Worm (Caenorhabditis elegans) whole organism, midembryonic: ENCODE measurements around the gene glb-22.

Experiments used
- T22C8.4 ChIP-seq: fragments of 200-800 bp; sonication (Bioruptor generic); IDR thresholded peaks from 2 replicates; pipeline ENCODE4 v1.3.6; 2022; ENCODE audit warnings: missing genetic modification characterization, missing compliant biosample characterization
- cog-1 ChIP-seq: sonication (generic microtip); optimal IDR thresholded peaks from 2 replicates; lab custom pipeline; 2016; ENCODE audit warnings: missing genetic modification characterization, missing compliant biosample characterization
- flt-1 ChIP-seq: fragments of 200-800 bp; sonication (Bioruptor generic); IDR thresholded peaks from 2 replicates; pipeline ENCODE4 v1.3.6; 2022; ENCODE audit warnings: missing genetic modification characterization, missing compliant biosample characterization
- klf-2 ChIP-seq: fragments of 200-800 bp; sonication (Bioruptor generic); conservative IDR thresholded peaks from 2 replicates; pipeline ENCODE4 v1.3.6; 2022; ENCODE audit warnings: missing genetic modification reagents, missing genetic modification characterization, missing compliant biosample characterization
- med-1 ChIP-seq: sonication (generic microtip); optimal IDR thresholded peaks from 2 replicates; lab custom pipeline; 2017; ENCODE audit warnings: missing genetic modification characterization, mild to moderate bottlenecking, missing compliant biosample characterization, antibody characterized with exemption, missing genetic modification reagents; ENCODE audit not compliant: insufficient read depth
- ref-1 ChIP-seq: fragments of 200-800 bp; sonication (Bioruptor generic); conservative IDR thresholded peaks from 2 replicates; pipeline ENCODE4 v1.3.6; 2022; ENCODE audit warnings: missing genetic modification reagents, missing genetic modification characterization, missing compliant biosample characterization
- tab-1 ChIP-seq: fragments of 200-800 bp; sonication (Bioruptor generic); IDR thresholded peaks from 2 replicates; pipeline ENCODE4 v1.3.6; 2022; ENCODE audit warnings: missing genetic modification characterization, missing compliant biosample characterization
- ztf-23 ChIP-seq: fragments of 200-800 bp; sonication (Bioruptor generic); IDR thresholded peaks from 2 replicates; pipeline ENCODE4 v1.3.6; 2022; ENCODE audit warnings: missing genetic modification reagents, missing genetic modification characterization, missing compliant biosample characterization
- ztf-29 ChIP-seq: fragments of 200-800 bp; sonication (Bioruptor generic); IDR thresholded peaks from 2 replicates; pipeline ENCODE4 v1.3.6; 2022; ENCODE audit warnings: missing genetic modification reagents, missing genetic modification characterization, missing compliant biosample characterization

glb-22 gene

DNA sequence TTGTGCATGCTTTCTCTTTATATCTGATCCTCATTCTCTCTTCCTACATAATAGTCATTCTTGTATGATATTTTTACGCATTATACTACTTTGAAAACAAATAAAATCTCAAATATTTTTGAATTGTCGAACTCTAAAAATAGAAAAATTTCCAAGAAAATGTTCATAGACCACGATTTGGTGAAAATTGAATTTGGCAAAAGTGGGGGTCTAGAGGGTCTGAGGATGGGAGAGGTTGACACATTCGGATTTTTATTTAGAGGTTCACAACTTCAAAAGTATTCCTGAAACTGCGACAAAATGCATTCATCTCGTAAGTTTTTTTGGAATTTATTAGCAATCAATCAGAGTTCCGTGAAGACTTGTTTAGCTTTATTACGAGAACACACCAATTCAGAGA lies at the start of gene glb-22:
Gene glb-22 (plus strand): TSS at position 301 of the 400 bp plus-strand sequence.
- TF ChIP-seq klf-2 (GFP tag; lab: Robert Waterston, UW) (no peak), ztf-29 (GFP tag; lab: Robert Waterston, UW) (no peak), ref-1 (GFP tag; lab: Robert Waterston, UW) (no peak), ztf-23 (no peak), flt-1 (GFP tag; lab: Robert Waterston, UW) (no peak), cog-1 (tag; lab: Kevin White, UChicago) (no peak), T22C8.4 (GFP tag; lab: Robert Waterston, UW) (no peak), med-1 (GFP tag; lab: Kevin White, UChicago) (no peak), tab-1 (GFP tag; lab: Robert Waterston, UW) (no peak)

DNA sequence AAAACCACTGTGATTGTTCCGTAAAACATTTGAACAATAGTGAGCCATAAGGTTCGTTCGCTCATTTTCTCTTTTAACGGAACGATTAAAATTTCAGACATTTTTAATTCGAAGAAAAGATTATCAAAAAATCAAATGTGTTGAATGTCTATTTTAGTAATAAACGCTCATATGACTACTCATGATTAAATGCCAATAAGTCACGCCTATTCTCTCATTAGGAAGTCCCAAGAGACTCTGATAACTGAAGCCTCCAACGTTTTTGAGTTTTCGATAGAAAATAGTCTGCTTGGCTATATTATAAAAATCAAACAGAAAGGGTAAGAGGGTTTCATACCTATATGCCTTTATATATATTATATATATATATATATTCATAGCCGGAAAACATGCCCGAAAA lies 43.9 kb upstream of the glb-22 start, which contains the start of gene srg-47:
Gene srg-47 (minus strand): TSS at position 101 of the 400 bp plus-strand sequence.
- TF ChIP-seq klf-2 (GFP tag; lab: Robert Waterston, UW) (no peak), flt-1 (GFP tag; lab: Robert Waterston, UW) (no peak), ref-1 (GFP tag; lab: Robert Waterston, UW) (no peak), ztf-23 (no peak), ztf-29 (GFP tag; lab: Robert Waterston, UW) (no peak), T22C8.4 (GFP tag; lab: Robert Waterston, UW) (no peak), med-1 (GFP tag; lab: Kevin White, UChicago) (no peak), cog-1 (tag; lab: Kevin White, UChicago) (no peak), tab-1 (GFP tag; lab: Robert Waterston, UW) (no peak)

DNA sequence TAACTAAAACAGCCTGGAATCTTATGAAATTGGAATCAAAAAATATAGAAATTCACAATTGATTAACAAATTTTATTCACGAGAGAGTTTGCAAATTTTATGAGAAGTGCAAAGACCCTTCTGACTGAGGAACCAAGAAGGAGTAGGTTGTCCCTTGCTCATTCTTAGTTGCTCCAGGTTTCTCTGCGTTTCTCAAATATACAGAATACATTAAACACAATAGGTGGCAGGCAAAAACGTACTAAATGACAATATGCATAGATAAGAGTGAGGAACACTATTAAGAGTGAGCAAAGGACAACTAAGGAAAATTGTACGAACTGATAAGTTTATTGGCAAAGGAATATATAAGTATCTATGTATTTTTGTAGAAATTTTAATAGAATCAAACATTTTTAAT lies 41.3 kb upstream of the glb-22 start, which contains the start of gene C53A5.9:
Gene C53A5.9 (minus strand): TSS at position 101 of the 400 bp plus-strand sequence.
- no peak for TF ChIP-seq ztf-23
- no peak for TF ChIP-seq klf-2 (GFP tag; lab: Robert Waterston, UW)
- no peak for TF ChIP-seq flt-1 (GFP tag; lab: Robert Waterston, UW)
- no peak for TF ChIP-seq ztf-29 (GFP tag; lab: Robert Waterston, UW)
- TF ChIP-seq med-1 (GFP tag; lab: Kevin White, UChicago) = no peak
- no peak for TF ChIP-seq cog-1 (tag; lab: Kevin White, UChicago)
- TF ChIP-seq tab-1 (GFP tag; lab: Robert Waterston, UW) = no peak
- TF ChIP-seq ref-1 (GFP tag; lab: Robert Waterston, UW) = no peak
- TF ChIP-seq T22C8.4 (GFP tag; lab: Robert Waterston, UW) = no peak

DNA sequence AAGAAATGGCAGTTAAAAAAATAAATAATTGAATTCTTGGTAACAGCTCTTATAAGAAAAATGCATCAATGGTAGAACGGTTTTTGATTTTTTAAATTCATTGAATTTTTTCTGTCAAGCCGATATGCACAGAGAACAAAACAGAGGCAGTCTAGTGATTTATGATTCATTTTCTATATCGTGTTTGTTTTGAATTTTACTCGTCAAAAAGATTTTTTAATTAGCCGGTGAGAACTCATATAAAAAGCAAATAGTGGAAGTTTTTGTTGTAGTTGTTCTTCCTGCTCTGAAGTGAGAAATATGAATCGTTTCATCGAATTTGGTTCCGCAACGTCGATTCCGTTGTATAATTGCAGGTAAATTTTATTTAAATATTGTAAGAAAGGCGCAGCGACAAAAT lies 40.8 kb upstream of the glb-22 start, which contains the start of gene srt-32:
Gene srt-32 (plus strand): TSS at position 301 of the 400 bp plus-strand sequence.
- TF ChIP-seq ztf-23 (no peak), cog-1 (tag; lab: Kevin White, UChicago) (no peak), ztf-29 (GFP tag; lab: Robert Waterston, UW) (no peak), tab-1 (GFP tag; lab: Robert Waterston, UW) (no peak), T22C8.4 (GFP tag; lab: Robert Waterston, UW) (no peak), flt-1 (GFP tag; lab: Robert Waterston, UW) (no peak), ref-1 (GFP tag; lab: Robert Waterston, UW) (no peak), med-1 (GFP tag; lab: Kevin White, UChicago) (no peak), klf-2 (GFP tag; lab: Robert Waterston, UW) (no peak)

DNA sequence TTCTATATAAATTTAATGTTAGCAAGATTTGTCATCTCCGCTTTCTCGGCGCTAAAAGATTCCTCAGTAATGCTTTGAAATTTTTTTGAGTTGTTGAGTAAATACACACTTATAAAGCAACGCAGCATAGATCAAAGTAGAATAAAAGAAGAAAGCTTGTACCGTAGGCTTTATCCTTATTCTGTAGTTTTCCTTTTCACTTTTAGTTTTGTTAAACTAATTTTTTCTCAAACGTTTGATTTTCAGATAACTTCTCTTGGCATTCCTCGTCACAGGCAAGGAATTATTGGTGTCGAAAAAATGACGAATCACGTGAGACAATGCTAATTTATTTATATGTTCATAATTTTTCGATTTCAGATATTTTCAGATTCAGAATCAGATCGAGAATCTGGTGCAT lies 37.5 kb upstream of the glb-22 start, which contains the start of gene C53A5.11:
Gene C53A5.11 (plus strand): TSS at position 301 of the 400 bp plus-strand sequence.
- TF ChIP-seq flt-1 (GFP tag; lab: Robert Waterston, UW) (no peak), klf-2 (GFP tag; lab: Robert Waterston, UW) (no peak), med-1 (GFP tag; lab: Kevin White, UChicago) (no peak), ztf-23 (no peak), tab-1 (GFP tag; lab: Robert Waterston, UW) (no peak), cog-1 (tag; lab: Kevin White, UChicago) (no peak), ztf-29 (GFP tag; lab: Robert Waterston, UW) (no peak), T22C8.4 (GFP tag; lab: Robert Waterston, UW) (no peak), ref-1 (GFP tag; lab: Robert Waterston, UW) (no peak)

DNA sequence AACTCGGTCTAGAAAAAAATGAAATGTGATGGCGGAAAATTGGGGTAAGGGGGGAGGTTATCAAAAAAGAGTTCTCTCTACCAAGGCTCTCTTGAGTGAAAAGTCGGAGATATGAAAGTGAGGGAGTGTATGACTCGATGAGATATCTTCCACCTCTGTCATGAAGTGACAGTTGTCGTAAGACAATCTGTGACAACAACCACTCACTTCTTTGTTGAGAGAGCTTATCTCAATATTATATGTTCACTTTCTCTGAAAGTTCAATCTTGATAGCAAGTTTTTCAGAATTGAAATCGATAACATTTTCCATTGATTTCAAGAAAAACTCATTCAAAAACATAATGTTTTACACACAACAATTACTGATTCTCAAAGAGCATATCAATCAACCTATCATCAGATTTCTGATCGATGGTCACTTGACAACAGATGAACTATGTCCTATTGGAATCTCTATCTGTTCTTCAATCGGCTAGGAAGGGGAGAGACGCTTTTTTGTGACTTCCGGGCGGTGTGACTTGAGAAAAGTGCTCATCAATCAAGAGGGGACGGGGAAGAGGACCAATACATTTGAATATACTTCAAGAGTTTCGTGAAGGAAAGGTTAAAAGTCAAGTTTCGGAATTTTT lies 23.2 kb upstream of the glb-22 start:
- no peak for TF ChIP-seq klf-2 (GFP tag; lab: Robert Waterston, UW)
- TF ChIP-seq ztf-29 (GFP tag; lab: Robert Waterston, UW) = no peak
- TF ChIP-seq med-1 (GFP tag; lab: Kevin White, UChicago) = no peak
- no peak for TF ChIP-seq ref-1 (GFP tag; lab: Robert Waterston, UW)
- no peak for TF ChIP-seq cog-1 (tag; lab: Kevin White, UChicago)
- no peak for TF ChIP-seq ztf-23
- TF ChIP-seq tab-1 (GFP tag; lab: Robert Waterston, UW) = no peak
- TF ChIP-seq flt-1 (GFP tag; lab: Robert Waterston, UW) = no peak
- no peak for TF ChIP-seq T22C8.4 (GFP tag; lab: Robert Waterston, UW)

DNA sequence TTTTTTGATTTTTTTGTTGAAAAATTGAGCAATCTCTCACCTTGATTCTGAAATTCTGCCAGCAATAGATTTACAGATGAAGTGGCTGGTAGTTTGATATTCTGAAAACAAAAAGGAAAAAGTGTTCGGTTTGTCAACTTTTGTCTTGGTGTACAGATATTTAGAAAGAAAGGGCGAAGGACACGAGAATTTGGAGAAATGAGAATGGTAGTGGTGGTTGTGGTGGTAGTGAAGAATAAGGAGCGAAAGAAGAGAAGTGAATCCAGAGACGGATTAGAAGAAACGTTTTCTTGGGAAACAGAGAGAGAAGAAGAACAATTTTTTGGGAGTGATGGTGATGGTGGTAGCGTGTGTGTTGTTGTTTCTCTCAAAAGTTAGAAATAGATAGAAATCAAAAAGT lies 20.5 kb upstream of the glb-22 start, which contains the start of gene gar-3:
Gene gar-3 (minus strand): TSS at position 101 of the 400 bp plus-strand sequence.
- TF ChIP-seq klf-2 (GFP tag; lab: Robert Waterston, UW) = no peak
- no peak for TF ChIP-seq ref-1 (GFP tag; lab: Robert Waterston, UW)
- TF ChIP-seq T22C8.4 (GFP tag; lab: Robert Waterston, UW) = no peak
- no peak for TF ChIP-seq ztf-29 (GFP tag; lab: Robert Waterston, UW)
- no peak for TF ChIP-seq tab-1 (GFP tag; lab: Robert Waterston, UW)
- TF ChIP-seq cog-1 (tag; lab: Kevin White, UChicago) = no peak

DNA sequence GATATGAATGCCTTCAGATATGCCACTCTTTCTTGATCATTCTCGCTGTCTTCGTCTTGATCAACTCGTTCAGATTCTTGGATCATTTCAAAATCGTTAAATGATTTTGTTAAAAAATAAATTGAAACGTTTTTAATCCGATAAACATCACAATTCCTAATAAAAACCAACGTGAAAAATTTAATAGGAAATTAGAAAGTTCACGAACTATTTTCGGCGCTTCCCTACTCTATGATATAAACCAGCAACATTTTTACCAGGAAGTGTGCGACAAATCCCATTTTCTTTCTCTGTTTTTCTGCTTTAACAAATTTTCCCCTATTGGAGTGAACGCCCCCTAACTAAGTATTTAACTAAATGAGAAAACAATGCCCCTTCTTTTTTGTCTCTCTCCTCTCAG lies 14.7 kb upstream of the glb-22 start, which contains the start of gene Y40H4A.2:
Gene Y40H4A.2 (minus strand): TSS at position 101 of the 400 bp plus-strand sequence.
- no peak for TF ChIP-seq T22C8.4 (GFP tag; lab: Robert Waterston, UW)
- no peak for TF ChIP-seq med-1 (GFP tag; lab: Kevin White, UChicago)
- no peak for TF ChIP-seq flt-1 (GFP tag; lab: Robert Waterston, UW)
- no peak for TF ChIP-seq klf-2 (GFP tag; lab: Robert Waterston, UW)
- no peak for TF ChIP-seq ref-1 (GFP tag; lab: Robert Waterston, UW)
- no peak for TF ChIP-seq ztf-23
- TF ChIP-seq cog-1 (tag; lab: Kevin White, UChicago) = no peak
- TF ChIP-seq ztf-29 (GFP tag; lab: Robert Waterston, UW) = no peak
- no peak for TF ChIP-seq tab-1 (GFP tag; lab: Robert Waterston, UW)
